Worm (Caenorhabditis elegans): ENCODE data around the gene drn-1.

ce11 chrII:5285029-5285428 lies 13.4 kb upstream of the drn-1 start, which contains the start of gene gur-5:
- TF ChIP-seq dao-5 (tag; optimal IDR thresholded peaks at IDR 0.05) (no peak), W03F9.2 (tag; optimal IDR thresholded peaks at IDR 0.05) (no peak)
